Worm (Caenorhabditis elegans): ENCODE measurements around the gene H04J21.1.

The H04J21.1 gene

ce11 chrIII:2401126-2402123, 29.7 kb upstream of the H04J21.1 start, which contains the start of the genes cic-1 and strm-1 (continued):
- TF ChIP-seq elt-3 (tag; optimal IDR thresholded peaks at IDR 0.05): no peak
- no peak for TF ChIP-seq nhr-25 (tag; optimal IDR thresholded peaks at IDR 0.05)

ce11 chrIII:2393666-2394154, 21.9 kb upstream of the H04J21.1 start:
- TF ChIP-seq ceh-9 (tag; optimal IDR thresholded peaks at IDR 0.05) (no peak), hmg-11 (tag; optimal IDR thresholded peaks at IDR 0.05) (no peak)

- no peak for TF ChIP-seq R02D3.7 (tag; optimal IDR thresholded peaks at IDR 0.05)
- peak; percentile 85 for TF ChIP-seq fkh-10 (GFP tag; optimal IDR thresholded peaks at IDR 0.05)
Measured at ce11 chrIII:2391704-2392103, 19.9 kb upstream of the H04J21.1 start.

ce11 chrIII:2386483-2386882, 14.7 kb upstream of the H04J21.1 start, which contains the start of gene H14E04.3:
H14E04.3 (minus strand) TSS chrIII:2386583.
- no peak for TF ChIP-seq nhr-28 (tag; optimal IDR thresholded peaks at IDR 0.05)

ce11 chrIII:2384364-2384763, 12.6 kb upstream of the H04J21.1 start:
- peak; percentile 96 for TF ChIP-seq ceh-28 (tag; optimal IDR thresholded peaks at IDR 0.05)
- no peak for TF ChIP-seq snpc-4 (tag; optimal IDR thresholded peaks at IDR 0.05)

ce11 chrIII:2375918-2376317, 4.2 kb upstream of the H04J21.1 start, which contains the start of gene H14E04.2:
H14E04.2 (plus strand) TSS chrIII:2376193.
- TF ChIP-seq hmg-11 (tag; optimal IDR thresholded peaks at IDR 0.05): peak; percentile 14
- TF ChIP-seq nhr-77 (tag; optimal IDR thresholded peaks at IDR 0.05): no peak
- no peak for TF ChIP-seq ama-1 (optimal IDR thresholded peaks at IDR 0.05)
- TF ChIP-seq nhr-11 (tag; optimal IDR thresholded peaks at IDR 0.05): peak; percentile 4
- TF ChIP-seq lsy-12 (tag; optimal IDR thresholded peaks at IDR 0.05): no peak
- peak; percentile 85 for TF ChIP-seq pha-4 (tag; optimal IDR thresholded peaks at IDR 0.05)
- TF ChIP-seq nfya-1 (tag; optimal IDR thresholded peaks at IDR 0.05; ENCODE audit: insufficient read depth): peak; percentile 80
- peak; percentile 81 for TF ChIP-seq lin-15B (tag; optimal IDR thresholded peaks at IDR 0.05)
- peak; percentile 44 for TF ChIP-seq snpc-4 (tag; optimal IDR thresholded peaks at IDR 0.05)
- TF ChIP-seq nhr-25 (tag; optimal IDR thresholded peaks at IDR 0.05): peak; percentile 78
- TF ChIP-seq ceh-82 (tag; optimal IDR thresholded peaks at IDR 0.05): peak; percentile 11
- peak; percentile 85 for TF ChIP-seq ceh-28 (tag; optimal IDR thresholded peaks at IDR 0.05)
- peak; percentile 41 for TF ChIP-seq R02D3.7 (tag; optimal IDR thresholded peaks at IDR 0.05)
- peak; percentile 88 for TF ChIP-seq nhr-23 (tag; optimal IDR thresholded peaks at IDR 0.05)
- peak; percentile 17 for TF ChIP-seq pqm-1 (tag; optimal IDR thresholded peaks at IDR 0.05)
- peak; percentile 24 for TF ChIP-seq jun-1 (tag; optimal IDR thresholded peaks at IDR 0.05)
- TF ChIP-seq skn-1 (tag; optimal IDR thresholded peaks at IDR 0.05): peak; percentile 31
- TF ChIP-seq egl-5 (tag; optimal IDR thresholded peaks at IDR 0.05): peak; percentile 28
- TF ChIP-seq unc-39 (tag; optimal IDR thresholded peaks at IDR 0.05): no peak
- no peak for TF ChIP-seq aly-2 (tag; optimal IDR thresholded peaks at IDR 0.05)
- peak; percentile 37 for TF ChIP-seq lin-39 (tag; optimal IDR thresholded peaks at IDR 0.05)

ce11 chrIII:2368424-2368823, 3.3 kb downstream of the H04J21.1 start, which contains the start of gene H04J21.4:
H04J21.4 (minus strand) TSS chrIII:2368524.
- TF ChIP-seq fkh-2 (tag; optimal IDR thresholded peaks at IDR 0.05) (no peak), nfya-1 (tag; optimal IDR thresholded peaks at IDR 0.05; ENCODE audit: insufficient read depth) (no peak), nhr-77 (tag; optimal IDR thresholded peaks at IDR 0.05) (no peak), lin-39 (tag; optimal IDR thresholded peaks at IDR 0.05) (no peak), ceh-9 (tag; optimal IDR thresholded peaks at IDR 0.05) (no peak), nhr-67 (tag; optimal IDR thresholded peaks at IDR 0.05) (no peak), nhr-76 (tag; optimal IDR thresholded peaks at IDR 0.05) (no peak), egl-27 (tag; optimal IDR thresholded peaks at IDR 0.05) (no peak), ztf-11 (tag; optimal IDR thresholded peaks at IDR 0.05) (no peak), nhr-11 (tag; optimal IDR thresholded peaks at IDR 0.05) (no peak), jun-1 (tag; optimal IDR thresholded peaks at IDR 0.05) (no peak), R02D3.7 (tag; optimal IDR thresholded peaks at IDR 0.05) (no peak), zag-1 (tag; optimal IDR thresholded peaks at IDR 0.05) (no peak), mdl-1 (tag; optimal IDR thresholded peaks at IDR 0.05) (no peak), nhr-12 (tag; optimal IDR thresholded peaks at IDR 0.05) (no peak), fos-1 (tag; optimal IDR thresholded peaks at IDR 0.05) (no peak), unc-62 (GFP tag; optimal IDR thresholded peaks at IDR 0.05) (no peak), ceh-82 (tag; optimal IDR thresholded peaks at IDR 0.05) (no peak), aly-2 (tag; optimal IDR thresholded peaks at IDR 0.05) (no peak)

Measured in whole organism, L3 larva.